Fruit fly (Drosophila melanogaster) whole organism, embryonic: ENCODE measurements around the gene CG34248.

ENCODE experiments used
- B-H2 ChIP-seq: fragments of 200-800 bp; sonication (Bioruptor generic); optimal IDR thresholded peaks from 2 replicates; lab custom pipeline; 2018; ENCODE audit warnings: missing biosample characterization, mild to moderate bottlenecking, missing genetic modification characterization
- Blimp-1 ChIP-seq: fragments of 200-800 bp; sonication (Bioruptor generic); optimal IDR thresholded peaks from 3 replicates; lab custom pipeline; 2018; ENCODE audit warnings: missing biosample characterization, missing genetic modification characterization, mild to moderate bottlenecking, moderate library complexity, missing genetic modification reagents
- CG10209 ChIP-seq: fragments of 200-800 bp; sonication (Bioruptor generic); optimal IDR thresholded peaks from 3 replicates; lab custom pipeline; 2017; ENCODE audit warnings: missing biosample characterization, mild to moderate bottlenecking, missing genetic modification characterization, missing genetic modification reagents
- CG10654 ChIP-seq: fragments of 200-800 bp; sonication (Bioruptor generic); optimal IDR thresholded peaks from 2 replicates; lab custom pipeline; 2016; ENCODE audit warnings: missing biosample characterization, missing genetic modification characterization
- CG11696 ChIP-seq: fragments of 200-800 bp; sonication (Bioruptor generic); IDR thresholded peaks from 2 replicates; pipeline ENCODE4 v1.3.6; 2022; ENCODE audit warnings: missing biosample characterization, missing genetic modification characterization
- CG12071 ChIP-seq: fragments of 200-800 bp; sonication (Bioruptor generic); optimal IDR thresholded peaks from 3 replicates; lab custom pipeline; 2018; ENCODE audit warnings: missing biosample characterization, mild to moderate bottlenecking, missing genetic modification characterization
- CG12219 ChIP-seq: fragments of 200-800 bp; sonication (Bioruptor generic); optimal IDR thresholded peaks from 3 replicates; lab custom pipeline; 2018; ENCODE audit warnings: missing biosample characterization, mild to moderate bottlenecking, missing genetic modification characterization
- CG17359 ChIP-seq: fragments of 200-800 bp; sonication (Bioruptor generic); optimal IDR thresholded peaks from 3 replicates; lab custom pipeline; 2018; ENCODE audit warnings: missing biosample characterization, mild to moderate bottlenecking, missing genetic modification characterization, moderate library complexity
- CG17385 ChIP-seq: fragments of 200-800 bp; sonication (Bioruptor generic); optimal IDR thresholded peaks from 3 replicates; lab custom pipeline; 2018; ENCODE audit warnings: missing biosample characterization, mild to moderate bottlenecking, missing genetic modification characterization
- CG17829 ChIP-seq: fragments of 200-800 bp; optimal IDR thresholded peaks from 2 replicates; lab custom pipeline; 2019; ENCODE audit warnings: missing biosample characterization, mild to moderate bottlenecking, missing genetic modification characterization, moderate library complexity
- CG18262 ChIP-seq: fragments of 200-800 bp; optimal IDR thresholded peaks from 3 replicates; lab custom pipeline; 2019; ENCODE audit warnings: missing biosample characterization, mild to moderate bottlenecking, missing genetic modification characterization, moderate library complexity
- CG18619 ChIP-seq: fragments of 200-800 bp; sonication (Bioruptor generic); optimal IDR thresholded peaks from 3 replicates; lab custom pipeline; 2017; ENCODE audit warnings: missing biosample characterization, mild to moderate bottlenecking, missing genetic modification characterization
- CG2889 ChIP-seq: fragments of 200-800 bp; sonication (Bioruptor generic); IDR thresholded peaks from 3 replicates; pipeline ENCODE4 v1.3.6; 2022; ENCODE audit warnings: missing biosample characterization, missing genetic modification characterization
- CG3065 ChIP-seq: fragments of 200-800 bp; sonication (Bioruptor generic); optimal IDR thresholded peaks from 2 replicates; lab custom pipeline; 2016; ENCODE audit warnings: missing biosample characterization, missing genetic modification characterization
- CG3163 ChIP-seq: fragments of 200-800 bp; sonication (Bioruptor generic); optimal IDR thresholded peaks from 3 replicates; lab custom pipeline; 2016; ENCODE audit warnings: missing biosample characterization, missing genetic modification characterization
- CG3281 ChIP-seq: fragments of 200-800 bp; sonication (Bioruptor generic); optimal IDR thresholded peaks from 3 replicates; lab custom pipeline; 2017; ENCODE audit warnings: missing biosample characterization, mild to moderate bottlenecking, missing genetic modification characterization
- CG4282 ChIP-seq: fragments of 200-800 bp; sonication (Bioruptor generic); optimal IDR thresholded peaks from 2 replicates; lab custom pipeline; 2016; ENCODE audit warnings: missing biosample characterization, missing genetic modification characterization
- CG4328 ChIP-seq: fragments of 200-800 bp; sonication (Bioruptor generic); optimal IDR thresholded peaks from 3 replicates; lab custom pipeline; 2017; ENCODE audit warnings: missing biosample characterization, missing genetic modification reagents, missing genetic modification characterization
- CG6175 ChIP-seq: fragments of 200-800 bp; sonication (Bioruptor generic); IDR thresholded peaks from 3 replicates; pipeline ENCODE4 v1.3.6; 2022; ENCODE audit warnings: missing biosample characterization, missing genetic modification characterization
- CG7786 ChIP-seq: fragments of 200-800 bp; sonication (Bioruptor generic); optimal IDR thresholded peaks from 2 replicates; lab custom pipeline; 2016; ENCODE audit warnings: missing biosample characterization, missing genetic modification characterization
- CHES-1-like ChIP-seq: fragments of 200-800 bp; sonication (Bioruptor generic); optimal IDR thresholded peaks from 2 replicates; lab custom pipeline; 2016; ENCODE audit warnings: missing biosample characterization, missing genetic modification characterization
- CTCF ChIP-seq: fragments of 200-800 bp; sonication (Bioruptor generic); optimal IDR thresholded peaks from 2 replicates; lab custom pipeline; 2017; ENCODE audit warnings: missing biosample characterization, mild to moderate bottlenecking, missing genetic modification characterization, moderate library complexity
- D19B ChIP-seq: fragments of 200-800 bp; sonication (Bioruptor generic); optimal IDR thresholded peaks from 2 replicates; lab custom pipeline; 2017; ENCODE audit warnings: missing biosample characterization, mild to moderate bottlenecking, missing genetic modification characterization
- Dfd ChIP-seq, 2 experiments: fragments of >200 bp; optimal IDR thresholded peaks; 2 replicates each; lab custom pipeline; 2017; ENCODE audit warnings: missing biosample characterization in 2 of 2, missing genetic modification characterization in 2 of 2
- Dll ChIP-seq: fragments of 200-800 bp; sonication (Bioruptor generic); IDR thresholded peaks from 4 replicates; pipeline ENCODE4 v1.3.6; 2022; ENCODE audit warnings: missing biosample characterization, missing genetic modification characterization; ENCODE audit not compliant: partially characterized antibody
- Eip74EF ChIP-seq, 2 experiments: fragments of 200-800 bp in 1 of 2; fragments of >200 bp in 1 of 2; sonication (Bioruptor generic) in 1 of 2; optimal IDR thresholded peaks; 2 replicates each; lab custom pipeline; 2017 to 2019; ENCODE audit warnings: missing biosample characterization in 2 of 2, missing genetic modification characterization in 2 of 2, mild to moderate bottlenecking in 1 of 2, moderate library complexity in 1 of 2
- Ets97D ChIP-seq: fragments of 200-800 bp; sonication (Bioruptor generic); optimal IDR thresholded peaks from 3 replicates; lab custom pipeline; 2016; ENCODE audit warnings: missing biosample characterization, missing genetic modification characterization
- Fer3 ChIP-seq: fragments of 200-800 bp; sonication (Bioruptor generic); optimal IDR thresholded peaks from 2 replicates; lab custom pipeline; 2018; ENCODE audit warnings: missing biosample characterization, mild to moderate bottlenecking, missing genetic modification characterization, moderate library complexity
- HHEX ChIP-seq: fragments of 200-800 bp; sonication (Bioruptor generic); optimal IDR thresholded peaks from 3 replicates; lab custom pipeline; 2017; ENCODE audit warnings: missing biosample characterization, mild to moderate bottlenecking, missing genetic modification characterization, missing genetic modification reagents
- Oli ChIP-seq: fragments of 200-800 bp; sonication (Bioruptor generic); optimal IDR thresholded peaks from 2 replicates; lab custom pipeline; 2018; ENCODE audit warnings: missing biosample characterization, mild to moderate bottlenecking, missing genetic modification characterization, moderate library complexity
- Sry-β ChIP-seq: fragments of 200-800 bp; sonication (Bioruptor generic); optimal IDR thresholded peaks from 2 replicates; lab custom pipeline; 2018; ENCODE audit warnings: missing biosample characterization, mild to moderate bottlenecking, missing genetic modification characterization, moderate library complexity
- Sry-δ ChIP-seq: fragments of 200-800 bp; sonication (Bioruptor generic); optimal IDR thresholded peaks from 2 replicates; lab custom pipeline; 2016; ENCODE audit warnings: missing biosample characterization, missing genetic modification characterization
- abd-A ChIP-seq: fragments of 200-800 bp; sonication (Bioruptor generic); optimal IDR thresholded peaks from 3 replicates; lab custom pipeline; 2019; ENCODE audit warnings: missing biosample characterization, mild to moderate bottlenecking, missing genetic modification characterization, moderate library complexity
- ac ChIP-seq: fragments of 200-800 bp; sonication (Bioruptor generic); optimal IDR thresholded peaks from 3 replicates; lab custom pipeline; 2017; ENCODE audit warnings: missing biosample characterization, mild to moderate bottlenecking, missing genetic modification characterization
- ase ChIP-seq: fragments of 200-800 bp; sonication (Bioruptor generic); IDR thresholded peaks from 3 replicates; pipeline ENCODE4 v1.3.6; 2022; ENCODE audit warnings: missing biosample characterization, missing genetic modification characterization
- cg ChIP-seq: fragments of 200-800 bp; sonication (Bioruptor generic); optimal IDR thresholded peaks from 3 replicates; lab custom pipeline; 2019; ENCODE audit warnings: missing biosample characterization, mild to moderate bottlenecking, missing genetic modification characterization, moderate library complexity
- croc ChIP-seq: fragments of 200-800 bp; sonication (Bioruptor generic); conservative IDR thresholded peaks from 3 replicates; pipeline ENCODE4 v1.3.6; 2022; ENCODE audit warnings: missing biosample characterization, missing genetic modification characterization
- crol ChIP-seq: fragments of 200-800 bp; sonication (Bioruptor generic); IDR thresholded peaks from 2 replicates; pipeline ENCODE4 v1.3.6; 2022; ENCODE audit warnings: missing biosample characterization, missing genetic modification characterization
- crp ChIP-seq, 2 experiments: fragments of 200-800 bp; sonication (Bioruptor generic); optimal IDR thresholded peaks; 2 replicates in 1 of 2; 3 replicates in 1 of 2; lab custom pipeline; 2017; ENCODE audit warnings: missing biosample characterization in 2 of 2, missing genetic modification characterization in 2 of 2, mild to moderate bottlenecking in 1 of 2, moderate library complexity in 1 of 2
- dm ChIP-seq: fragments of 200-800 bp; sonication (Bioruptor generic); optimal IDR thresholded peaks from 3 replicates; lab custom pipeline; 2016; ENCODE audit warnings: missing biosample characterization, missing genetic modification characterization
- grn ChIP-seq: fragments of 200-800 bp; sonication (Bioruptor generic); optimal IDR thresholded peaks from 3 replicates; lab custom pipeline; 2017; ENCODE audit warnings: missing biosample characterization, missing genetic modification characterization
- knrl ChIP-seq: fragments of 200-800 bp; sonication (Bioruptor generic); IDR thresholded peaks from 3 replicates; pipeline ENCODE4 v1.3.6; 2022; ENCODE audit warnings: missing biosample characterization, missing genetic modification characterization; ENCODE audit not compliant: partially characterized antibody
- mam ChIP-seq: fragments of 200-800 bp; sonication (Bioruptor generic); optimal IDR thresholded peaks from 3 replicates; lab custom pipeline; 2016; ENCODE audit warnings: missing biosample characterization, missing genetic modification characterization
- nerfin-1 ChIP-seq: fragments of 200-800 bp; sonication (Bioruptor generic); optimal IDR thresholded peaks from 3 replicates; lab custom pipeline; 2019; ENCODE audit warnings: missing biosample characterization, mild to moderate bottlenecking, missing genetic modification characterization, moderate library complexity
- pros ChIP-seq: fragments of 200-800 bp; sonication (Bioruptor generic); optimal IDR thresholded peaks from 3 replicates; lab custom pipeline; 2019; ENCODE audit warnings: missing biosample characterization, mild to moderate bottlenecking, missing genetic modification characterization, moderate library complexity
- repo ChIP-seq: fragments of 200-800 bp; sonication (Bioruptor generic); optimal IDR thresholded peaks from 2 replicates; lab custom pipeline; 2016; ENCODE audit warnings: missing biosample characterization, missing genetic modification characterization
- schlank ChIP-seq: fragments of 200-800 bp; sonication (Bioruptor generic); optimal IDR thresholded peaks from 2 replicates; lab custom pipeline; 2018; ENCODE audit warnings: missing biosample characterization, mild to moderate bottlenecking, missing genetic modification characterization
- seq ChIP-seq: fragments of 200-800 bp; sonication (Bioruptor generic); IDR thresholded peaks from 2 replicates; pipeline ENCODE4 v1.3.6; 2022; ENCODE audit warnings: missing biosample characterization, missing genetic modification characterization
- sim ChIP-seq: fragments of 200-800 bp; sonication (Bioruptor generic); IDR thresholded peaks from 2 replicates; pipeline ENCODE4 v1.3.6; 2022; ENCODE audit warnings: missing biosample characterization, missing genetic modification characterization
- tap ChIP-seq: fragments of 200-800 bp; optimal IDR thresholded peaks from 3 replicates; lab custom pipeline; 2019; ENCODE audit warnings: missing biosample characterization, mild to moderate bottlenecking, missing genetic modification characterization, moderate library complexity
- trh ChIP-seq: fragments of 200-800 bp; sonication (Bioruptor generic); optimal IDR thresholded peaks from 2 replicates; lab custom pipeline; 2016; ENCODE audit warnings: missing biosample characterization, missing genetic modification characterization
- wdn ChIP-seq: fragments of 200-800 bp; sonication (Bioruptor generic); IDR thresholded peaks from 2 replicates; pipeline ENCODE4 v1.3.6; 2022; ENCODE audit warnings: missing biosample characterization, missing genetic modification characterization

Gene CG34248

DNA sequence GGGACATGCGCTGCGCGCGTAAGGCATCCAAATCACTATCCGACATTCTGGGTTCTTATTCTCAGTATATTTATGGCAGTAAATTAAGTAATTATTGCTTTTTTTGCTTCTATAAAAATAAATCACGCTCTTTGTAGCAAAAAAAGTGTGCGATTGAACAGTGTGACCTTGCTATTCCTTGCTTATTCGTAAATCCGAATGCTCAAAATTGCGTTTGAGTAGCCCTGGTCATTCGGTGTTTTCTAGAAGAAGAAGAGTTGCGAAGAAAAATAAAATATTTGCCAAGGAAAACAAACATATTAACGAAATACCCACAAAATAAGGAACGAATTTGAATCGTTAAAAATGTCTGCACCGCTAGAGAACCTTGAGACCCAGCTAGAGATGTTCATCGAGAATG is 38.8 kb downstream of the CG34248 start, which contains the start of the genes PDCD-5 and MED10 (continued):
- no peak for TF ChIP-seq Eip74EF (GFP tag; optimal IDR thresholded peaks at IDR 0.05; lab: Kevin White, UChicago)
- no peak for TF ChIP-seq D19B (GFP tag; lab: Kevin White, UChicago)
- no peak for TF ChIP-seq ac
- no peak for TF ChIP-seq ase (GFP tag; lab: Robert Waterston, UW)
- TF ChIP-seq grn (GFP tag; lab: Kevin White, UChicago) = no peak
- no peak for TF ChIP-seq Oli (tag; lab: Kevin White, UChicago)
- TF ChIP-seq CG17829 = peak; percentile 28
- peak; percentile 72 for TF ChIP-seq CG3281
- no peak for TF ChIP-seq wdn (GFP tag; lab: Robert Waterston, UW)
- TF ChIP-seq crp (GFP tag; optimal IDR thresholded peaks at IDR 0.05; lab: Kevin White, UChicago) = peak in 1 of 2 experiments; percentile 72
- TF ChIP-seq CG10209 (GFP tag; lab: Kevin White, UChicago) = no peak
- no peak for TF ChIP-seq mam (GFP tag; lab: Kevin White, UChicago)
- TF ChIP-seq CG12219 = no peak
- no peak for TF ChIP-seq Blimp-1
- no peak for TF ChIP-seq schlank
- no peak for TF ChIP-seq repo (GFP tag; lab: Kevin White, UChicago)
- TF ChIP-seq dm (GFP tag; lab: Kevin White, UChicago) = peak; percentile 70
- TF ChIP-seq croc = no peak
- peak; percentile 54 for TF ChIP-seq CTCF (GFP tag; lab: Kevin White, UChicago)
- TF ChIP-seq CG4328 = no peak
- TF ChIP-seq CG18619 (GFP tag; lab: Kevin White, UChicago) = no peak
- TF ChIP-seq CG2889 (GFP tag; lab: Robert Waterston, UW) = no peak
- TF ChIP-seq seq (GFP tag; lab: Robert Waterston, UW) = no peak
- TF ChIP-seq CG11696 (GFP tag; lab: Robert Waterston, UW) = no peak
- TF ChIP-seq CHES-1-like (GFP tag; lab: Kevin White, UChicago) = peak; percentile 31
- TF ChIP-seq CG18262 (tag; lab: Kevin White, UChicago) = no peak
- no peak for TF ChIP-seq crol (GFP tag; lab: Robert Waterston, UW)
- no peak for TF ChIP-seq CG4282 (GFP tag; lab: Kevin White, UChicago)
- no peak for TF ChIP-seq tap (tag; lab: Kevin White, UChicago)
- peak; percentile 45 for TF ChIP-seq CG17359
- TF ChIP-seq CG7786 (GFP tag; lab: Kevin White, UChicago) = no peak
- TF ChIP-seq Dfd (GFP tag; optimal IDR thresholded peaks at IDR 0.05; lab: Kevin White, UChicago) = no peak
- no peak for TF ChIP-seq CG12071 (GFP tag; lab: Kevin White, UChicago)
- TF ChIP-seq Ets97D = peak; percentile 82
- no peak for TF ChIP-seq cg (GFP tag; lab: Kevin White, UChicago)
- TF ChIP-seq HHEX = no peak
- no peak for TF ChIP-seq pros
- no peak for TF ChIP-seq CG10654
- no peak for TF ChIP-seq CG3065
- no peak for TF ChIP-seq Dll (GFP tag; lab: Robert Waterston, UW)
- TF ChIP-seq B-H2 (GFP tag; lab: Kevin White, UChicago) = no peak
- peak; percentile 99 for TF ChIP-seq CG17385 (GFP tag; lab: Kevin White, UChicago)
- no peak for TF ChIP-seq CG6175 (GFP tag; lab: Robert Waterston, UW)
- peak; percentile 64 for TF ChIP-seq nerfin-1 (tag; lab: Kevin White, UChicago)
- no peak for TF ChIP-seq sim (GFP tag; lab: Robert Waterston, UW)
- peak; percentile 57 for TF ChIP-seq Sry-δ (GFP tag; lab: Kevin White, UChicago)
- TF ChIP-seq CG3163 = no peak
- no peak for TF ChIP-seq Fer3 (tag; lab: Kevin White, UChicago)
- peak; percentile 30; the same call in 1 of the 3 replicates for TF ChIP-seq knrl (GFP tag; lab: Robert Waterston, UW)
- no peak for TF ChIP-seq abd-A (tag; lab: Kevin White, UChicago)
- TF ChIP-seq Sry-β (GFP tag; lab: Kevin White, UChicago) = no peak
- TF ChIP-seq trh (GFP tag; lab: Kevin White, UChicago) = no peak
